Fruit fly (Drosophila melanogaster) whole organism, wandering third instar larva: ENCODE data around the gene Rsf1.

Experiments used
- Abd-B ChIP-seq: fragments of >200 bp; optimal IDR thresholded peaks from 2 replicates; lab custom pipeline; 2017; ENCODE audit warnings: missing biosample characterization, missing genetic modification characterization
- CrebA ChIP-seq: fragments of 200-800 bp; sonication (Bioruptor generic); optimal IDR thresholded peaks from 2 replicates; lab custom pipeline; 2016; ENCODE audit warnings: missing biosample characterization, mild to moderate bottlenecking, missing genetic modification characterization, borderline replicate concordance
- Dfd ChIP-seq: fragments of >200 bp; optimal IDR thresholded peaks from 2 replicates; lab custom pipeline; 2017; ENCODE audit warnings: missing biosample characterization, missing genetic modification characterization
- Hr78 ChIP-seq: fragments of >200 bp; optimal IDR thresholded peaks from 2 replicates; lab custom pipeline; 2017; ENCODE audit warnings: missing biosample characterization, missing genetic modification characterization
- Hr83 ChIP-seq: fragments of 200-300 bp; sonication (Bioruptor generic); optimal IDR thresholded peaks from 2 replicates; lab custom pipeline; 2016; ENCODE audit warnings: missing biosample characterization, mild to moderate bottlenecking, missing genetic modification characterization, moderate library complexity; ENCODE audit not compliant: poor library complexity, severe bottlenecking
- ey ChIP-seq: fragments of 200-800 bp; sonication (Bioruptor generic); optimal IDR thresholded peaks from 2 replicates; lab custom pipeline; 2016; ENCODE audit warnings: missing biosample characterization, missing genetic modification characterization
- psq ChIP-seq: fragments of 200-800 bp; sonication (Bioruptor generic); optimal IDR thresholded peaks from 3 replicates; lab custom pipeline; 2017; ENCODE audit warnings: missing biosample characterization, mild to moderate bottlenecking, missing genetic modification characterization, moderate library complexity
- rgr ChIP-seq: fragments of 200-800 bp; sonication (Bioruptor generic); optimal IDR thresholded peaks from 3 replicates; lab custom pipeline; 2016; ENCODE audit warnings: missing biosample characterization, mild to moderate bottlenecking, missing genetic modification characterization
- tai ChIP-seq: sonication (Bioruptor generic); optimal IDR thresholded peaks from 2 replicates; lab custom pipeline; 2016; ENCODE audit warnings: missing biosample characterization, missing genetic modification characterization
- usp ChIP-seq: fragments of >200 bp; optimal IDR thresholded peaks from 2 replicates; lab custom pipeline; 2017; ENCODE audit warnings: missing biosample characterization, missing genetic modification characterization

DNA sequence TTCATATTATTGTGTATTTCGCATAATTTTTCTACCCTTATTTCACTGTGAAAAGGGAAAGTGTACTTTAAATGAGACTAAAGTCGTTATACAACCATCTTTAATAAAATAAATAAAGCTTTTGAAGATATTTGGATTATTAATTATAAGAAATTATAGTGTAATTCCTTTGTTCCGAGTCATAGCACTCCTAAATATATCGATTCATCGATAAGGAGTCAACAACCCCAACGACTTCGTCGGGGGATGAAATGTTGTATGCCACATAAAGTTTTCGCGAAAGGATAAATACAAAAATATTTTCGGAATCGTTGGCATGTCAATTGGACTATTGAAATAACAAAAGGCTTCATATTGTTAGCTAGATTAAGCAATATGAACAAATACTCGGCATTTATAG lies 11.8 kb downstream of the Rsf1 start, which contains the start of gene Ror:
- TF ChIP-seq Dfd (GFP tag; lab: Kevin White, UChicago): no peak
- no peak for TF ChIP-seq ey
- no peak for TF ChIP-seq Hr83 (GFP tag; lab: Kevin White, UChicago)
- TF ChIP-seq rgr (GFP tag; lab: Kevin White, UChicago): no peak
- TF ChIP-seq usp (GFP tag; lab: Kevin White, UChicago): no peak
- no peak for TF ChIP-seq tai (GFP tag; lab: Kevin White, UChicago)
- no peak for TF ChIP-seq Abd-B (GFP tag; lab: Kevin White, UChicago)
- TF ChIP-seq CrebA (GFP tag; lab: Kevin White, UChicago): no peak
- no peak for TF ChIP-seq Hr78 (GFP tag; lab: Kevin White, UChicago)
- TF ChIP-seq psq: no peak
